ENCODE assay signal across 2 worm cellular contexts in genomic region chrV:14527210-14527609, ce11.
A peak's percentile ranks its signal among the peaks of the same experiment; 100 is the strongest.
TF ChIP-seq lines count a peak whose summit lies in the region.

No protein-coding gene starts in this region.

TF ChIP-seq in whole organism, L4 larva, 104 proteins besides CTCF, POLR2A, EP300 and RAD21:
- TF ChIP-seq ces-1 (GFP tag; optimal IDR thresholded peaks at IDR 0.05; lab: Kevin White, UChicago) = peak; percentile 53
- no peak for TF ChIP-seq nhr-42 (GFP tag; IDR thresholded peaks at IDR 0.05; lab: Robert Waterston, UW)

TF ChIP-seq in whole organism, late embryonic, 69 proteins besides CTCF, POLR2A, EP300 and RAD21:
- TF ChIP-seq unc-42 (tag; optimal IDR thresholded peaks at IDR 0.05; lab: Kevin White, UChicago) (peak; percentile 65), Y22D7AL.16 (tag; optimal IDR thresholded peaks at IDR 0.05; lab: Kevin White, UChicago) (no peak)
